Worm (Caenorhabditis elegans) whole organism, young adult: Measurements from ENCODE around the gene T09F5.1.

Source experiments
- B0336.3 ChIP-seq: fragments of 200-800 bp; sonication (Bioruptor generic); IDR thresholded peaks from 2 replicates; pipeline ENCODE4 v1.3.6; 2022; ENCODE audit warnings: missing genetic modification characterization, missing compliant biosample characterization
- F39B2.1 ChIP-seq: fragments of 200-800 bp; sonication (Bioruptor generic); IDR thresholded peaks from 2 replicates; pipeline ENCODE4 v1.3.6; 2022; ENCODE audit warnings: missing genetic modification reagents, missing genetic modification characterization, missing compliant biosample characterization
- Y95B8A.8 ChIP-seq: fragments of 200-800 bp; sonication (Bioruptor generic); IDR thresholded peaks from 2 replicates; pipeline ENCODE4 v1.3.6; 2022; ENCODE audit warnings: missing genetic modification reagents, missing genetic modification characterization, missing compliant biosample characterization
- ama-1 ChIP-seq, 3 experiments: fragments of 150-350 bp in 1 of 3; sonication (generic microtip) in 2 of 3; optimal IDR thresholded peaks; 2 replicates each; lab custom pipeline; 2014 to 2018; ENCODE audit warnings: missing biosample characterization in 2 of 3, missing genetic modification characterization in 2 of 3, missing genetic modification reagents in 2 of 3
- cebp-1 ChIP-seq, 2 experiments: fragments of 200-800 bp in 1 of 2; sonication (Bioruptor generic) in 1 of 2; sonication (generic microtip) in 1 of 2; IDR thresholded peaks in 1 of 2; optimal IDR thresholded peaks in 1 of 2; 2 replicates each; pipeline versions ENCODE4 v1.3.6 to Lab custom; 2017 to 2022; ENCODE audit warnings: missing compliant biosample characterization in 2 of 2, missing genetic modification characterization in 2 of 2, mild to moderate bottlenecking in 1 of 2, missing genetic modification reagents in 1 of 2, moderate library complexity in 1 of 2
- ekl-4 ChIP-seq: fragments of 200-800 bp; sonication (Bioruptor generic); IDR thresholded peaks from 2 replicates; pipeline ENCODE4 v1.3.6; 2022; ENCODE audit warnings: missing genetic modification reagents, missing genetic modification characterization, missing compliant biosample characterization
- hsf-1 ChIP-seq: fragments of 200-800 bp; sonication (Bioruptor generic); IDR thresholded peaks from 2 replicates; pipeline ENCODE4 v1.3.6; 2022; ENCODE audit warnings: missing genetic modification reagents, missing genetic modification characterization, missing compliant biosample characterization
- nhr-120 ChIP-seq: fragments of 200-800 bp; sonication (Bioruptor generic); IDR thresholded peaks from 2 replicates; pipeline ENCODE4 v1.3.6; 2022; ENCODE audit warnings: missing genetic modification characterization, missing compliant biosample characterization
- rec-8 ChIP-seq, 2 experiments: sonication (generic microtip); optimal IDR thresholded peaks; 2 replicates each; lab custom pipeline; 2016; ENCODE audit warnings: mild to moderate bottlenecking in 2 of 2, missing genetic modification characterization in 2 of 2, missing genetic modification reagents in 2 of 2, missing genotype in 2 of 2, missing biosample characterization in 1 of 2, missing compliant biosample characterization in 1 of 2, moderate library complexity in 1 of 2
- repo-1 ChIP-seq: sonication (generic microtip); optimal IDR thresholded peaks from 2 replicates; lab custom pipeline; 2017; ENCODE audit warnings: mild to moderate bottlenecking, missing genetic modification characterization, missing compliant biosample characterization
- snpc-1.3 ChIP-seq: sonication (generic microtip); optimal IDR thresholded peaks from 2 replicates; lab custom pipeline; 2017; ENCODE audit warnings: missing genetic modification characterization, mild to moderate bottlenecking, missing compliant biosample characterization, antibody characterized with exemption, moderate library complexity, missing genotype, missing genetic modification reagents; ENCODE audit not compliant: insufficient read depth
- unc-62 ChIP-seq: fragments of 150-350 bp; optimal IDR thresholded peaks from 2 replicates; lab custom pipeline; 2014; ENCODE audit warnings: missing biosample characterization, missing genetic modification reagents, missing genetic modification characterization
- ztf-3 ChIP-seq: fragments of 200-800 bp; sonication (Bioruptor generic); optimal IDR thresholded peaks from 2 replicates; lab custom pipeline; 2018; ENCODE audit warnings: mild to moderate bottlenecking, missing genetic modification characterization, missing compliant biosample characterization

ce11 chrV:15127413-15127812, 21.5 kb upstream of the T09F5.1 start, which contains the start of gene srj-27:
- no peak for TF ChIP-seq repo-1 (tag; lab: Kevin White, UChicago)
- TF ChIP-seq B0336.3 = no peak
- no peak for TF ChIP-seq hsf-1 (GFP tag; lab: Robert Waterston, UW)
- TF ChIP-seq snpc-1.3 (tag; lab: Kevin White, UChicago) = no peak
- no peak for TF ChIP-seq ama-1 (optimal IDR thresholded peaks at IDR 0.05; lab: Kevin White, UChicago)
- TF ChIP-seq ama-1 (GFP tag; optimal IDR thresholded peaks at IDR 0.05; lab: Kevin White, UChicago) = no peak
- TF ChIP-seq rec-8 (tag; optimal IDR thresholded peaks at IDR 0.05; lab: Kevin White, UChicago) = no peak
- no peak for TF ChIP-seq cebp-1 (GFP tag; IDR thresholded peaks at IDR 0.05; lab: Robert Waterston, UW)
- no peak for TF ChIP-seq cebp-1 (tag; optimal IDR thresholded peaks at IDR 0.05; lab: Kevin White, UChicago)
- TF ChIP-seq ekl-4 (GFP tag; lab: Robert Waterston, UW) = no peak
- no peak for TF ChIP-seq F39B2.1 (GFP tag; lab: Robert Waterston, UW)
- no peak for TF ChIP-seq Y95B8A.8
- TF ChIP-seq unc-62 (GFP tag; lab: Kevin White, UChicago) = no peak
- TF ChIP-seq nhr-120 = no peak
- TF ChIP-seq ztf-3 = no peak
